Worm (Caenorhabditis elegans): ENCODE measurements around the gene F08D12.2.

DNA sequence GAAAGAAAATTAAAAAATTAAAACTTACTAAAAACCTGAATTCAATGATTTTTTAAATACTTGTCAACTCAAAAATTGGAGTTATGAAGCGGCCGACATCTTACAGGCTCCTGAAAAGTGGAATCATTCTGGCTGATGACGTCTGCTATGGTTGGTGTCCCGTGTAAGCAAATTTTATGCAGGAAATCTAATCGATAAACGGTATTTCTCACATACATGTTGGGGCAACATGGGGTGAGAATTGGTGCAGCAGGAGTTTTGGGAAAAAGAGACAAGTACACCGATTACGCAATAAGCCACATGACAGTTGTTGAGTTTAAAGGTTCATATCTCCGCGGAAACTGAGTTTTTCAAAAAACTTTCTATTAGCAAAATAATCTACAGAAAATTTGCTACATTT, 34.0 kb downstream of the F08D12.2 start, which contains the start of gene K12H6.2:
- TF ChIP-seq aly-1 (tag; optimal IDR thresholded peaks at IDR 0.05), result no peak
- TF ChIP-seq ama-1 (optimal IDR thresholded peaks at IDR 0.05), result no peak
- no peak for TF ChIP-seq scrt-1 (GFP tag; IDR thresholded peaks at IDR 0.05)
